Fruit fly (Drosophila melanogaster) whole organism, larva: Measurements from ENCODE around the gene CG34342.

Experiments
- noc ChIP-seq: fragments of 200-800 bp; sonication (Bioruptor generic); optimal IDR thresholded peaks from 3 replicates; lab custom pipeline; 2019; ENCODE audit warnings: missing biosample characterization, mild to moderate bottlenecking, missing genetic modification characterization, moderate library complexity

The CG34342 gene

dm6 chr3L:5510760-5511159 is at the start of gene CG34342:
Gene CG34342 (minus strand): TSS chr3L:5510860.
- no peak for TF ChIP-seq noc

dm6 chr3L:5556195-5556594 is 45.5 kb upstream of the CG34342 start:
- TF ChIP-seq noc, result no peak

- TF ChIP-seq noc, result peak; percentile 65
Measured at dm6 chr3L:5554377-5554776, 43.7 kb upstream of the CG34342 start.

dm6 chr3L:5553717-5554116 is 43.1 kb upstream of the CG34342 start:
- no peak for TF ChIP-seq noc

dm6 chr3L:5551087-5551486 is 40.4 kb upstream of the CG34342 start, which contains the start of gene frm:
Gene frm (minus strand): TSS chr3L:5551159.
- TF ChIP-seq noc, result no peak

- TF ChIP-seq noc, result no peak
Measured at dm6 chr3L:5548524-5549084, 37.9 kb upstream of the CG34342 start.

dm6 chr3L:5542772-5543371 is 32.2 kb upstream of the CG34342 start:
- no peak for TF ChIP-seq noc

dm6 chr3L:5540637-5541241 is 30.1 kb upstream of the CG34342 start:
- no peak for TF ChIP-seq noc

dm6 chr3L:5535659-5536058 is 25.0 kb upstream of the CG34342 start, which contains the start of gene CG13285:
Gene CG13285 (minus strand): TSS chr3L:5535759.
- no peak for TF ChIP-seq noc

- no peak for TF ChIP-seq noc
Measured at dm6 chr3L:5534253-5534652, 23.6 kb upstream of the CG34342 start.

- no peak for TF ChIP-seq noc
Measured at dm6 chr3L:5529241-5529640, 18.6 kb upstream of the CG34342 start, which contains the start of gene Lkr. Gene Lkr (minus strand): TSS chr3L:5529341.

- no peak for TF ChIP-seq noc
Measured at dm6 chr3L:5522904-5523428, 12.3 kb upstream of the CG34342 start.

dm6 chr3L:5511959-5512358 is 1.3 kb upstream of the CG34342 start:
- no peak for TF ChIP-seq noc

- no peak for TF ChIP-seq noc
Measured at dm6 chr3L:5498858-5499257, 11.8 kb downstream of the CG34342 start, which contains the start of gene blanks. Gene blanks (minus strand): TSS chr3L:5498958.

- TF ChIP-seq noc, result no peak
Measured at dm6 chr3L:5479490-5479889, 31.2 kb downstream of the CG34342 start, which contains the start of gene CG4835. Gene CG4835 (plus strand): TSS chr3L:5479790.
